Fruit fly (Drosophila melanogaster) whole organism, prepupa: Measurements from ENCODE around the gene Mip.

Experiments
- CG10669 ChIP-seq: fragments of 200-800 bp; sonication (Bioruptor generic); optimal IDR thresholded peaks from 3 replicates; lab custom pipeline; 2018; ENCODE audit warnings: missing biosample characterization, mild to moderate bottlenecking, missing genetic modification characterization, moderate library complexity
- CG11762 ChIP-seq: fragments of 200-800 bp; sonication (Bioruptor generic); optimal IDR thresholded peaks from 3 replicates; lab custom pipeline; 2016; ENCODE audit warnings: missing biosample characterization, missing genetic modification characterization; ENCODE audit not compliant: insufficient read depth
- CG4318 ChIP-seq: fragments of 200-800 bp; sonication (Bioruptor generic); optimal IDR thresholded peaks from 3 replicates; lab custom pipeline; 2017; ENCODE audit warnings: missing biosample characterization, mild to moderate bottlenecking, missing genetic modification characterization
- CG8632 ChIP-seq: fragments of 200-800 bp; sonication (Bioruptor generic); optimal IDR thresholded peaks from 3 replicates; lab custom pipeline; 2016; ENCODE audit warnings: missing biosample characterization, missing genetic modification characterization
- Eip75B ChIP-seq: fragments of 200-800 bp; sonication (Bioruptor generic); optimal IDR thresholded peaks from 3 replicates; lab custom pipeline; 2016; ENCODE audit warnings: missing biosample characterization, missing genetic modification characterization
- Hr38 ChIP-seq: sonication (Bioruptor generic); optimal IDR thresholded peaks from 2 replicates; lab custom pipeline; 2016; ENCODE audit warnings: missing biosample characterization, missing genetic modification characterization
- Hr4 ChIP-seq: fragments of 200-800 bp; sonication (Bioruptor generic); optimal IDR thresholded peaks from 3 replicates; lab custom pipeline; 2016; ENCODE audit warnings: missing biosample characterization, missing genetic modification characterization
- Lpt ChIP-seq: fragments of 200-800 bp; sonication (Bioruptor generic); optimal IDR thresholded peaks from 3 replicates; lab custom pipeline; 2016; ENCODE audit warnings: missing biosample characterization, missing genetic modification characterization
- OdsH ChIP-seq: fragments of 200-800 bp; sonication (Bioruptor generic); optimal IDR thresholded peaks from 3 replicates; lab custom pipeline; 2016; ENCODE audit warnings: missing biosample characterization, missing genetic modification characterization
- Sox15 ChIP-seq: fragments of 200-800 bp; sonication (Bioruptor generic); optimal IDR thresholded peaks from 3 replicates; lab custom pipeline; 2016; ENCODE audit warnings: missing biosample characterization, missing genetic modification characterization
- achi ChIP-seq: fragments of 200-800 bp; sonication (Bioruptor generic); optimal IDR thresholded peaks from 3 replicates; lab custom pipeline; 2016; ENCODE audit warnings: missing biosample characterization, missing genetic modification characterization
- salr ChIP-seq, 2 experiments: fragments of 200-800 bp; sonication (Bioruptor generic); optimal IDR thresholded peaks; 3 replicates each; lab custom pipeline; 2016 to 2018; ENCODE audit warnings: missing biosample characterization in 2 of 2, missing genetic modification characterization in 2 of 2, mild to moderate bottlenecking in 1 of 2
- svp ChIP-seq: fragments of 200-800 bp; sonication (Bioruptor generic); peaks from one replicate; lab custom pipeline; 2016; ENCODE audit warnings: missing biosample characterization, missing genetic modification characterization
- vri ChIP-seq: fragments of 200-800 bp; sonication (Bioruptor generic); optimal IDR thresholded peaks from 3 replicates; lab custom pipeline; 2016; ENCODE audit warnings: missing biosample characterization, mild to moderate bottlenecking, missing genetic modification characterization

dm6 chr3L:17382628-17383027 lies 33.2 kb upstream of the Mip start, which contains the start of gene CG13728:
- TF ChIP-seq CG11762 (GFP tag; lab: Kevin White, UChicago), result no peak
- TF ChIP-seq OdsH (GFP tag; lab: Kevin White, UChicago), result no peak
- no peak for TF ChIP-seq achi
- no peak for TF ChIP-seq vri (GFP tag; lab: Kevin White, UChicago)
- no peak for TF ChIP-seq CG4318 (GFP tag; lab: Kevin White, UChicago)
- TF ChIP-seq Sox15 (GFP tag; lab: Kevin White, UChicago), result no peak
- TF ChIP-seq CG10669 (GFP tag; lab: Kevin White, UChicago), result no peak
- TF ChIP-seq Hr38 (GFP tag; lab: Kevin White, UChicago), result no peak
- no peak for TF ChIP-seq Hr4 (GFP tag; lab: Kevin White, UChicago)
- TF ChIP-seq CG8632 (GFP tag; lab: Kevin White, UChicago), result no peak
- TF ChIP-seq Lpt, result no peak
- TF ChIP-seq Eip75B (GFP tag; lab: Kevin White, UChicago), result no peak
- TF ChIP-seq salr (GFP tag; optimal IDR thresholded peaks at IDR 0.05; lab: Kevin White, UChicago), result no peak
- TF ChIP-seq svp (GFP tag; lab: Kevin White, UChicago), result no peak
